Fruit fly (Drosophila melanogaster) whole organism, embryonic: Measurements from ENCODE around the gene Lip3.

Experiments
- B-H1 ChIP-seq: fragments of 200-800 bp; sonication (Bioruptor generic); IDR thresholded peaks from 3 replicates; pipeline ENCODE4 v1.3.6; 2022; ENCODE audit warnings: missing biosample characterization, missing genetic modification characterization
- CG10543 ChIP-seq: fragments of 200-800 bp; sonication (Bioruptor generic); optimal IDR thresholded peaks from 3 replicates; lab custom pipeline; 2017; ENCODE audit warnings: missing biosample characterization, mild to moderate bottlenecking, missing genetic modification characterization, moderate library complexity
- CG11695 ChIP-seq: fragments of 200-800 bp; sonication (Bioruptor generic); IDR thresholded peaks from 3 replicates; pipeline ENCODE4 v1.3.6; 2022; ENCODE audit warnings: missing biosample characterization, missing genetic modification characterization
- CG12659 ChIP-seq: fragments of 200-800 bp; sonication (Bioruptor generic); optimal IDR thresholded peaks from 3 replicates; lab custom pipeline; 2017; ENCODE audit warnings: mild to moderate bottlenecking, missing biosample characterization, missing genetic modification reagents, missing genetic modification characterization
- CG13296 ChIP-seq: fragments of 200-800 bp; sonication (Bioruptor generic); optimal IDR thresholded peaks from 3 replicates; lab custom pipeline; 2018; ENCODE audit warnings: missing biosample characterization, mild to moderate bottlenecking, missing genetic modification characterization
- CG17385 ChIP-seq: fragments of 200-800 bp; sonication (Bioruptor generic); optimal IDR thresholded peaks from 3 replicates; lab custom pipeline; 2018; ENCODE audit warnings: missing biosample characterization, mild to moderate bottlenecking, missing genetic modification characterization
- CG17612 ChIP-seq: fragments of 200-800 bp; sonication (Bioruptor generic); IDR thresholded peaks from 2 replicates; pipeline ENCODE4 v1.3.6; 2022; ENCODE audit warnings: missing biosample characterization, missing genetic modification characterization
- CG18599 ChIP-seq: fragments of 200-800 bp; sonication (Bioruptor generic); optimal IDR thresholded peaks from 3 replicates; lab custom pipeline; 2017; ENCODE audit warnings: missing biosample characterization, missing genetic modification characterization, mild to moderate bottlenecking, moderate library complexity, missing genetic modification reagents
- CG2889 ChIP-seq: fragments of 200-800 bp; sonication (Bioruptor generic); IDR thresholded peaks from 3 replicates; pipeline ENCODE4 v1.3.6; 2022; ENCODE audit warnings: missing biosample characterization, missing genetic modification characterization
- CG3065 ChIP-seq: fragments of 200-800 bp; sonication (Bioruptor generic); optimal IDR thresholded peaks from 2 replicates; lab custom pipeline; 2016; ENCODE audit warnings: missing biosample characterization, missing genetic modification characterization
- CG31388 ChIP-seq: fragments of 200-800 bp; sonication (Bioruptor generic); optimal IDR thresholded peaks from 2 replicates; lab custom pipeline; 2016; ENCODE audit warnings: missing biosample characterization, missing genetic modification characterization
- CG4360 ChIP-seq: fragments of 200-800 bp; sonication (Bioruptor generic); IDR thresholded peaks from 2 replicates; pipeline ENCODE4 v1.3.6; 2022; ENCODE audit warnings: missing biosample characterization, missing genetic modification characterization
- CG4404 ChIP-seq: fragments of 200-800 bp; sonication (Bioruptor generic); IDR thresholded peaks from 2 replicates; pipeline ENCODE4 v1.3.6; 2022; ENCODE audit warnings: missing biosample characterization, missing genetic modification characterization
- CG5953 ChIP-seq: fragments of 200-800 bp; sonication (Bioruptor generic); IDR thresholded peaks from 2 replicates; pipeline ENCODE4 v1.3.6; 2022; ENCODE audit warnings: missing biosample characterization, missing genetic modification characterization
- CG7839 ChIP-seq: fragments of 200-800 bp; sonication (Bioruptor generic); optimal IDR thresholded peaks from 3 replicates; lab custom pipeline; 2018; ENCODE audit warnings: missing biosample characterization, mild to moderate bottlenecking, missing genetic modification characterization, moderate library complexity
- CG8359 ChIP-seq: fragments of 200-800 bp; sonication (Bioruptor generic); optimal IDR thresholded peaks from 2 replicates; lab custom pipeline; 2017; ENCODE audit warnings: missing biosample characterization, mild to moderate bottlenecking, missing genetic modification characterization, borderline replicate concordance
- CG9215 ChIP-seq: fragments of 200-800 bp; sonication (Bioruptor generic); IDR thresholded peaks from 2 replicates; pipeline ENCODE4 v1.3.6; 2022; ENCODE audit warnings: missing biosample characterization, missing genetic modification characterization
- CG9876 ChIP-seq: fragments of 200-800 bp; sonication (Bioruptor generic); optimal IDR thresholded peaks from 2 replicates; lab custom pipeline; 2016; ENCODE audit warnings: missing biosample characterization, missing genetic modification characterization
- CkIIα-i1 ChIP-seq: fragments of 200-800 bp; sonication (Bioruptor generic); IDR thresholded peaks from 2 replicates; pipeline ENCODE4 v1.3.6; 2022; ENCODE audit warnings: missing biosample characterization, missing genetic modification characterization
- D19A ChIP-seq: fragments of 200-800 bp; optimal IDR thresholded peaks from 3 replicates; lab custom pipeline; 2019; ENCODE audit warnings: missing biosample characterization, mild to moderate bottlenecking, missing genetic modification characterization, moderate library complexity
- Dek ChIP-seq: fragments of 200-800 bp; sonication (Bioruptor generic); optimal IDR thresholded peaks from 3 replicates; lab custom pipeline; 2019; ENCODE audit warnings: missing biosample characterization, mild to moderate bottlenecking, missing genetic modification characterization, moderate library complexity
- Dref ChIP-seq: fragments of 200-800 bp; sonication (Bioruptor generic); IDR thresholded peaks from 2 replicates; pipeline ENCODE4 v1.3.6; 2022; ENCODE audit warnings: missing biosample characterization, missing genetic modification characterization
- Drgx ChIP-seq: fragments of 200-800 bp; sonication (Bioruptor generic); IDR thresholded peaks from 2 replicates; pipeline ENCODE4 v1.3.6; 2022; ENCODE audit warnings: missing biosample characterization, missing genetic modification characterization
- ERR ChIP-seq: fragments of 200-800 bp; sonication (Bioruptor generic); optimal IDR thresholded peaks from 2 replicates; lab custom pipeline; 2016; ENCODE audit warnings: missing biosample characterization, missing genetic modification characterization
- Fer2 ChIP-seq: fragments of 200-800 bp; sonication (Bioruptor generic); optimal IDR thresholded peaks from 2 replicates; lab custom pipeline; 2018; ENCODE audit warnings: missing biosample characterization, mild to moderate bottlenecking, missing genetic modification characterization, moderate library complexity
- HmgD ChIP-seq: fragments of 200-800 bp; sonication (Bioruptor generic); optimal IDR thresholded peaks from 3 replicates; lab custom pipeline; 2016; ENCODE audit warnings: missing biosample characterization, missing genetic modification characterization
- HmgZ ChIP-seq: fragments of 200-800 bp; sonication (Bioruptor generic); optimal IDR thresholded peaks from 2 replicates; lab custom pipeline; 2018; ENCODE audit warnings: missing biosample characterization, mild to moderate bottlenecking, missing genetic modification characterization
- Mrtf ChIP-seq: fragments of 200-800 bp; sonication (Bioruptor generic); IDR thresholded peaks from 3 replicates; pipeline ENCODE4 v1.3.6; 2022; ENCODE audit warnings: missing biosample characterization, missing genetic modification characterization
- Neu2 ChIP-seq: fragments of 200-800 bp; sonication (Bioruptor generic); optimal IDR thresholded peaks from 3 replicates; lab custom pipeline; 2016; ENCODE audit warnings: missing biosample characterization, missing genetic modification characterization, borderline replicate concordance
- Sox100B ChIP-seq: fragments of 200-800 bp; sonication (Bioruptor generic); optimal IDR thresholded peaks from 3 replicates; lab custom pipeline; 2018; ENCODE audit warnings: missing biosample characterization, mild to moderate bottlenecking, missing genetic modification characterization
- Sry-δ ChIP-seq: fragments of 200-800 bp; sonication (Bioruptor generic); optimal IDR thresholded peaks from 2 replicates; lab custom pipeline; 2016; ENCODE audit warnings: missing biosample characterization, missing genetic modification characterization
- abd-A ChIP-seq: fragments of 200-800 bp; sonication (Bioruptor generic); optimal IDR thresholded peaks from 3 replicates; lab custom pipeline; 2019; ENCODE audit warnings: missing biosample characterization, mild to moderate bottlenecking, missing genetic modification characterization, moderate library complexity
- ash1 ChIP-seq: fragments of 200-800 bp; sonication (Bioruptor generic); optimal IDR thresholded peaks from 2 replicates; lab custom pipeline; 2018; ENCODE audit warnings: missing biosample characterization, mild to moderate bottlenecking, missing genetic modification characterization
- bcd ChIP-seq: fragments of 200-800 bp; sonication (Bioruptor generic); optimal IDR thresholded peaks from 2 replicates; lab custom pipeline; 2017; ENCODE audit warnings: missing biosample characterization, mild to moderate bottlenecking, missing genetic modification characterization
- crp ChIP-seq, 2 experiments: fragments of 200-800 bp; sonication (Bioruptor generic); optimal IDR thresholded peaks; 2 replicates in 1 of 2; 3 replicates in 1 of 2; lab custom pipeline; 2017; ENCODE audit warnings: missing biosample characterization in 2 of 2, missing genetic modification characterization in 2 of 2, mild to moderate bottlenecking in 1 of 2, moderate library complexity in 1 of 2
- disco-r ChIP-seq: fragments of 200-800 bp; sonication (Bioruptor generic); optimal IDR thresholded peaks from 2 replicates; lab custom pipeline; 2016; ENCODE audit warnings: missing biosample characterization, missing genetic modification characterization
- ems ChIP-seq: fragments of 200-800 bp; sonication (Bioruptor generic); optimal IDR thresholded peaks from 3 replicates; lab custom pipeline; 2016; ENCODE audit warnings: missing biosample characterization, missing genetic modification characterization
- esg ChIP-seq: fragments of 200-800 bp; sonication (Bioruptor generic); conservative IDR thresholded peaks from 2 replicates; pipeline ENCODE4 v1.3.6; 2022; ENCODE audit warnings: missing biosample characterization, missing genetic modification characterization
- fd3F ChIP-seq: fragments of 200-800 bp; sonication (Bioruptor generic); optimal IDR thresholded peaks from 2 replicates; lab custom pipeline; 2018; ENCODE audit warnings: missing biosample characterization, mild to moderate bottlenecking, missing genetic modification characterization, moderate library complexity
- fru ChIP-seq: fragments of >200 bp; optimal IDR thresholded peaks from 2 replicates; lab custom pipeline; 2017
- ind ChIP-seq: fragments of 200-800 bp; sonication (Bioruptor generic); optimal IDR thresholded peaks from 3 replicates; lab custom pipeline; 2016; ENCODE audit warnings: missing biosample characterization, missing genetic modification characterization
- insv ChIP-seq, 2 experiments: fragments of 200-800 bp; sonication (Bioruptor generic); optimal IDR thresholded peaks; 3 replicates each; lab custom pipeline; 2016 to 2018; ENCODE audit warnings: missing biosample characterization in 2 of 2, missing genetic modification characterization in 2 of 2
- jing ChIP-seq: fragments of 200-800 bp; sonication (Bioruptor generic); optimal IDR thresholded peaks from 2 replicates; lab custom pipeline; 2018; ENCODE audit warnings: missing biosample characterization, mild to moderate bottlenecking, missing genetic modification characterization
- lbe ChIP-seq: fragments of 200-800 bp; sonication (Bioruptor generic); optimal IDR thresholded peaks from 2 replicates; lab custom pipeline; 2016; ENCODE audit warnings: missing biosample characterization, mild to moderate bottlenecking, missing genetic modification characterization
- mam ChIP-seq: fragments of 200-800 bp; sonication (Bioruptor generic); optimal IDR thresholded peaks from 3 replicates; lab custom pipeline; 2016; ENCODE audit warnings: missing biosample characterization, missing genetic modification characterization
- slbo ChIP-seq: fragments of 200-800 bp; sonication (Bioruptor generic); IDR thresholded peaks from 2 replicates; pipeline ENCODE4 v1.3.6; 2022; ENCODE audit warnings: missing biosample characterization, missing genetic modification characterization
- stwl ChIP-seq: fragments of 200-800 bp; sonication (Bioruptor generic); optimal IDR thresholded peaks from 3 replicates; lab custom pipeline; 2018; ENCODE audit warnings: missing biosample characterization, mild to moderate bottlenecking, missing genetic modification characterization, moderate library complexity
- ttk ChIP-seq: fragments of 200-800 bp; sonication (Bioruptor generic); IDR thresholded peaks from 2 replicates; pipeline ENCODE4 v2.1.2; 2022; ENCODE audit warnings: missing biosample characterization, missing genetic modification characterization
- wdn ChIP-seq: fragments of 200-800 bp; sonication (Bioruptor generic); IDR thresholded peaks from 2 replicates; pipeline ENCODE4 v1.3.6; 2022; ENCODE audit warnings: missing biosample characterization, missing genetic modification characterization

The Lip3 gene

dm6 chr3R:13400902-13401721 lies 29.4 kb upstream of the Lip3 start (continued):
- TF ChIP-seq Sox100B (GFP tag; lab: Kevin White, UChicago) (peak; percentile 85), CG10543 (GFP tag; lab: Kevin White, UChicago) (peak; percentile 53), bcd (GFP tag; lab: Kevin White, UChicago) (peak; percentile 87), lbe (GFP tag; lab: Kevin White, UChicago) (peak; percentile 69), CG4404 (GFP tag; lab: Robert Waterston, UW) (peak; percentile 80), stwl (peak; percentile 6), Dek (tag; lab: Kevin White, UChicago) (peak; percentile 88), B-H1 (GFP tag; lab: Robert Waterston, UW) (peak; percentile 73), ttk (GFP tag; lab: Robert Waterston, UW) (peak; percentile 83), crp (GFP tag; optimal IDR thresholded peaks at IDR 0.05; lab: Kevin White, UChicago) (peak in 1 of 2 experiments; percentile 53), CG7839 (peak; percentile 95), HmgD (GFP tag; lab: Kevin White, UChicago) (no peak), ind (GFP tag; lab: Kevin White, UChicago) (peak; percentile 86), slbo (GFP tag; lab: Robert Waterston, UW) (peak; percentile 82), Sry-δ (GFP tag; lab: Kevin White, UChicago) (peak; percentile 29), ERR (GFP tag; lab: Kevin White, UChicago) (peak; percentile 52), jing (peak; percentile 77), Mrtf (GFP tag; lab: Robert Waterston, UW) (peak; percentile 67; the same call in 1 of the 3 replicates), CG5953 (GFP tag; lab: Robert Waterston, UW) (peak; percentile 70), disco-r (peak; percentile 82), CG17385 (peak; percentile 87), CG13296 (GFP tag; lab: Kevin White, UChicago) (peak; percentile 84), CG12659 (GFP tag; lab: Kevin White, UChicago) (peak; percentile 92), ash1 (GFP tag; lab: Kevin White, UChicago) (no peak), abd-A (tag; lab: Kevin White, UChicago) (no peak), insv (GFP tag; optimal IDR thresholded peaks at IDR 0.05; lab: Kevin White, UChicago) (peak; percentile 6 to 47), CG9215 (GFP tag; lab: Robert Waterston, UW) (peak; percentile 79), Dref (GFP tag; lab: Robert Waterston, UW) (no peak), D19A (tag; lab: Kevin White, UChicago) (peak; percentile 84), Fer2 (peak; percentile 27), wdn (peak; percentile 53; the same call in 1 of the 2 replicates), CG4360 (0 out of 2 replicates have a peak, but pooled peaks have one; percentile 42), CG17612 (GFP tag; lab: Robert Waterston, UW) (peak; percentile 54), fru (lab: Kevin White, UChicago) (no peak), HmgZ (tag; lab: Kevin White, UChicago) (peak; percentile 90), esg (peak; percentile 86), CG11695 (peak; percentile 91), mam (GFP tag; lab: Kevin White, UChicago) (peak; percentile 86), CG31388 (GFP tag; lab: Kevin White, UChicago) (peak; percentile 61), CkIIα-i1 (GFP tag; lab: Robert Waterston, UW) (0 out of 2 replicates have a peak, but pooled peaks have one; percentile 21), Neu2 (GFP tag; lab: Kevin White, UChicago) (peak; percentile 9), CG2889 (GFP tag; lab: Robert Waterston, UW) (peak; percentile 40; the same call in 1 of the 3 replicates), ems (GFP tag; lab: Kevin White, UChicago) (peak; percentile 73), CG3065 (peak; percentile 71), CG9876 (GFP tag; lab: Kevin White, UChicago) (peak; percentile 68), CG8359 (GFP tag; lab: Kevin White, UChicago) (peak; percentile 68), CG18599 (peak; percentile 79), fd3F (GFP tag; lab: Kevin White, UChicago) (peak; percentile 80), Drgx (GFP tag; lab: Robert Waterston, UW) (peak; percentile 81)
